Worm (Caenorhabditis elegans): ENCODE results near the gene R11D1.4.

DNA sequence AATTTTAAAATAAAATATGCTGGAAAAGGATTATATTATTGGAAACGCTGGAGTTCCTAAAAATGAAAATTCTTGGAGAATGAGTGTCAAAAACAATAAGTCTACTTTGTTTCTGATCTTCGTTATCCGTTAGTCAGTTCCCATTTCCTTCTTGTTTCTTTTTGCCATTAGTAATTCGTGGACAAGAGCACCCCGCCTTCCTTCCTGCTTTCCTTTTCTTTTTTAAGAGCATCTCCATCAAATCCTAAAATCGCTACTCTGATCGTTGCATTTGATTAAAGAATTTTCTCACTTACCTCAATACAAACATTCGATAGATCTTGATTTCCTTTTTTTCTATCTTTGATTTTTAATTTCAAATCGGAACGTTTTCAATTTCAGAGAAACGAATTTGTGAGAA lies 34.2 kb downstream of the R11D1.4 start, which contains the start of gene frpr-15:
- TF ChIP-seq ceh-83 (GFP tag; optimal IDR thresholded peaks at IDR 0.05): no peak
- no peak for TF ChIP-seq sptf-1 (tag; optimal IDR thresholded peaks at IDR 0.05)

Measured in whole organism, mixed stage, embryonic.